Worm (Caenorhabditis elegans) whole organism, mixed stage, embryonic: ENCODE measurements around the gene asp-14.

ENCODE experiments used
- ceh-43 ChIP-seq: fragments of 200-800 bp; sonication (Bioruptor generic); optimal IDR thresholded peaks from 2 replicates; lab custom pipeline; 2018; ENCODE audit warnings: mild to moderate bottlenecking, missing genetic modification characterization, moderate library complexity, missing compliant biosample characterization
- ceh-83 ChIP-seq: fragments of 200-800 bp; sonication (Bioruptor generic); optimal IDR thresholded peaks from 2 replicates; lab custom pipeline; 2018; ENCODE audit warnings: mild to moderate bottlenecking, missing genetic modification characterization, missing compliant biosample characterization
- elt-1 ChIP-seq: sonication (generic microtip); optimal IDR thresholded peaks from 2 replicates; lab custom pipeline; 2017; ENCODE audit warnings: missing genetic modification characterization, mild to moderate bottlenecking, missing compliant biosample characterization, antibody characterized with exemption, moderate library complexity, borderline replicate concordance; ENCODE audit not compliant: insufficient read depth
- elt-3 ChIP-seq: fragments of 150-350 bp; optimal IDR thresholded peaks from 2 replicates; lab custom pipeline; 2014; ENCODE audit warnings: missing biosample characterization, missing genetic modification characterization
- hlh-1 ChIP-seq: fragments of 150-350 bp; optimal IDR thresholded peaks from 2 replicates; lab custom pipeline; 2014; ENCODE audit warnings: missing biosample characterization, missing genetic modification reagents, missing genetic modification characterization
- lin-13 ChIP-seq: fragments of 150-350 bp; optimal IDR thresholded peaks from 2 replicates; lab custom pipeline; 2014; ENCODE audit warnings: missing biosample characterization, missing genetic modification characterization
- nhr-2 ChIP-seq: fragments of 150-350 bp; optimal IDR thresholded peaks from 2 replicates; lab custom pipeline; 2014; ENCODE audit warnings: missing biosample characterization, missing genetic modification characterization
- nhr-237 ChIP-seq: fragments of 150-350 bp; optimal IDR thresholded peaks from 2 replicates; lab custom pipeline; 2014; ENCODE audit warnings: missing biosample characterization, missing genetic modification characterization
- nhr-76 ChIP-seq: sonication (generic microtip); optimal IDR thresholded peaks from 2 replicates; lab custom pipeline; 2017; ENCODE audit warnings: missing biosample characterization, missing genetic modification characterization
- snpc-4 ChIP-seq: fragments of 150-350 bp; optimal IDR thresholded peaks from 2 replicates; lab custom pipeline; 2014; ENCODE audit warnings: missing biosample characterization, missing genetic modification characterization
- unc-39 ChIP-seq: fragments of 150-350 bp; optimal IDR thresholded peaks from 2 replicates; lab custom pipeline; 2014; ENCODE audit warnings: missing biosample characterization, missing genetic modification characterization
- ztf-11 ChIP-seq: fragments of 150-350 bp; optimal IDR thresholded peaks from 2 replicates; lab custom pipeline; 2014; ENCODE audit warnings: missing biosample characterization, missing genetic modification characterization

DNA sequence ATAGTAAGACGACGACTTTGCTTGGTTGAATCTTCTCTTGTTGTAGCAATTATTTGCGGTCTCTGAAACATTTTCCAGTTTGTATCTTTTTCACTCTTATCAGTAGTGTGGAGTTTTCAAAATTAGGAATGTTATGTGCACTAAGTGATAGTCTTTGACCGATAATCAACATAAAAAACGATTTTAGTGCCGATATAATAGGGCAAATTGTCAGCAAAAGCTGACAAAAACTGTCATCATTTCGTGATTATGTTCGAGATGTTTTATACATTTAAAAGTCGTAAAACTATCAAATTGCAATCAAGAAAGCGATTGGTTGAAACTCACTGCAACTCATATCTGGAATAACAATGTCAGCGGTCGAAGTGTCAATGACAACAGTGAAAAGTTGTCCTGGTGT lies 1.2 kb downstream of the asp-14 start:
- TF ChIP-seq snpc-4 (no peak), elt-1 (tag; lab: Kevin White, UChicago) (no peak), nhr-76 (tag; lab: Kevin White, UChicago) (no peak), ceh-43 (no peak), ceh-83 (no peak), unc-39 (tag; lab: Kevin White, UChicago) (no peak), hlh-1 (tag; lab: Kevin White, UChicago) (no peak), elt-3 (tag; lab: Kevin White, UChicago) (no peak), nhr-237 (tag; lab: Kevin White, UChicago) (no peak), ztf-11 (no peak), lin-13 (no peak), nhr-2 (tag; lab: Kevin White, UChicago) (no peak)
